Worm (Caenorhabditis elegans) whole organism, mixed stage, embryonic: ENCODE results near the gene F57B1.6.

Experiments used
- cnd-1 ChIP-seq: fragments of 200-800 bp; sonication (Bioruptor generic); optimal IDR thresholded peaks from 2 replicates; lab custom pipeline; 2018; ENCODE audit warnings: mild to moderate bottlenecking, missing genetic modification characterization, missing compliant biosample characterization
- flh-1 ChIP-seq: fragments of 200-800 bp; sonication (Bioruptor generic); optimal IDR thresholded peaks from 2 replicates; lab custom pipeline; 2018; ENCODE audit warnings: mild to moderate bottlenecking, missing genetic modification characterization, moderate library complexity, missing compliant biosample characterization
- lin-32 ChIP-seq: fragments of 200-800 bp; sonication (Bioruptor generic); optimal IDR thresholded peaks from 2 replicates; lab custom pipeline; 2018; ENCODE audit warnings: mild to moderate bottlenecking, missing genetic modification characterization, missing compliant biosample characterization
- mep-1 ChIP-seq: fragments of 150-350 bp; optimal IDR thresholded peaks from 2 replicates; lab custom pipeline; 2017; ENCODE audit warnings: missing biosample characterization, missing genetic modification reagents, missing genetic modification characterization, inconsistent platforms
- nhr-2 ChIP-seq: fragments of 150-350 bp; optimal IDR thresholded peaks from 2 replicates; lab custom pipeline; 2014; ENCODE audit warnings: missing biosample characterization, missing genetic modification characterization

The F57B1.6 gene

ce11 chrV:13259527-13259926, 50.1 kb downstream of the F57B1.6 start:
- TF ChIP-seq cnd-1 (tag; lab: Kevin White, UChicago) (no peak), nhr-2 (tag; lab: Kevin White, UChicago) (no peak), mep-1 (tag; lab: Kevin White, UChicago) (no peak), lin-32 (no peak)

ce11 chrV:13262781-13263318, 53.4 kb downstream of the F57B1.6 start:
- TF ChIP-seq flh-1 (GFP tag; lab: Kevin White, UChicago): no peak
